Worm (Caenorhabditis elegans): ENCODE measurements around the gene act-2.

act-2 gene

DNA sequence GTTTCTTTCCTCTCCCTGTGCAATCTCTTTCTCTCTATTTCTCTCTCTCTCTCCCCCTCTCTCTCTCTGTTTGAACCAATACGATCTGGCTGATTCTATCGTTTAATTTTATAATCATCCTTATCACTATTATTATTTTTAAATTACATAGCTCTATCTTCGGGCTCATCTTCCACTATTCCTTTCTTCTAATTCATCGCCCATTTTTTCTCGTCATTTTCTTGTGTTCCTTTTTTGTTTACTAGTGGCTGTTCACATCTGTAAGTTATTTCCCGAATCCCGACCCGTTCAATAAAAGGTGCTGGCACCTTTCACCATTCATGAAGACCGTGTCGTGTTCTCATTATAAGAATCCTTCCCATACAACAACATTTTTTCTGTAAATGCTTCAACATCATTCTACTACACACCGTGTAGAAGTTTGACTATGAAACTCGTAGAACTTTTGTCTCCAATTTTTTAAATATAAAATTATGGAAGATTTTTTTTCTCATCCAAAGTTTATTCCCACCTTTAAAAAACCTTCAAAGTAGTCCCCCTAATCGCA lies 40.3 kb upstream of the act-2 start (continued):
- TF ChIP-seq B0035.1 (tag; optimal IDR thresholded peaks at IDR 0.05) (no peak), ama-1 (optimal IDR thresholded peaks at IDR 0.05) (no peak), ama-1 (GFP tag; optimal IDR thresholded peaks at IDR 0.05) (no peak), D2030.7 (GFP tag; IDR thresholded peaks at IDR 0.05) (no peak), ztf-28 (GFP tag; IDR thresholded peaks at IDR 0.05) (no peak), Y95B8A.8 (GFP tag; IDR thresholded peaks at IDR 0.05) (no peak), B0336.3 (GFP tag; IDR thresholded peaks at IDR 0.05) (peak; percentile 41; the same call in 1 of the 2 replicates), ztf-25 (GFP tag; IDR thresholded peaks at IDR 0.05) (no peak), pbrm-1 (GFP tag; IDR thresholded peaks at IDR 0.05) (peak; percentile 30; the same call in 1 of the 2 replicates), let-526 (GFP tag; IDR thresholded peaks at IDR 0.05) (peak; percentile 51; the same call in 1 of the 2 replicates), unc-130 (GFP tag; optimal IDR thresholded peaks at IDR 0.05) (no peak), ztf-26 (tag; optimal IDR thresholded peaks at IDR 0.05) (peak; percentile 3), B0261.1 (tag; optimal IDR thresholded peaks at IDR 0.05) (no peak), ztf-22 (GFP tag; optimal IDR thresholded peaks at IDR 0.05) (no peak), tbx-9 (tag; optimal IDR thresholded peaks at IDR 0.05; ENCODE audit: borderline replicate concordance) (no peak), lir-1 (GFP tag; conservative IDR thresholded peaks at IDR 0.05) (no peak), ceh-58 (GFP tag; IDR thresholded peaks at IDR 0.05) (no peak), repo-1 (tag; optimal IDR thresholded peaks at IDR 0.05) (peak; percentile 20), nhr-90 (tag; optimal IDR thresholded peaks at IDR 0.05) (no peak), F57C9.4 (tag; optimal IDR thresholded peaks at IDR 0.05) (no peak), gei-17 (GFP tag; optimal IDR thresholded peaks at IDR 0.05) (no peak), F22D6.2 (tag; optimal IDR thresholded peaks at IDR 0.05) (no peak), somi-1 (GFP tag; optimal IDR thresholded peaks at IDR 0.05) (peak; percentile 53), nhr-179 (tag; optimal IDR thresholded peaks at IDR 0.05) (no peak), dpl-1 (GFP tag; optimal IDR thresholded peaks at IDR 0.05) (no peak), tbp1 (GFP tag; optimal IDR thresholded peaks at IDR 0.05) (no peak), egrh-3 (GFP tag; IDR thresholded peaks at IDR 0.05) (no peak), nfyb-1 (GFP tag; IDR thresholded peaks at IDR 0.05) (0 out of 2 replicates have a peak, but pooled peaks have one; percentile 13), nhr-80 (tag; optimal IDR thresholded peaks at IDR 0.05) (no peak), nfya-2 (GFP tag; IDR thresholded peaks at IDR 0.05) (no peak), ZK185.1 (tag; optimal IDR thresholded peaks at IDR 0.05; ENCODE audit: poor library complexity, severe bottlenecking) (no peak), lin-40 (tag; optimal IDR thresholded peaks at IDR 0.05) (peak; percentile 20), lin-26 (GFP tag; IDR thresholded peaks at IDR 0.05) (no peak), F33H1.4 (GFP tag; IDR thresholded peaks at IDR 0.05) (no peak), madf-3 (GFP tag; IDR thresholded peaks at IDR 0.05) (0 out of 2 replicates have a peak, but pooled peaks have one; percentile 39), madf-10 (tag; optimal IDR thresholded peaks at IDR 0.05) (no peak), hrde-1 (tag; optimal IDR thresholded peaks at IDR 0.05; ENCODE audit: borderline replicate concordance) (peak; percentile 41)

DNA sequence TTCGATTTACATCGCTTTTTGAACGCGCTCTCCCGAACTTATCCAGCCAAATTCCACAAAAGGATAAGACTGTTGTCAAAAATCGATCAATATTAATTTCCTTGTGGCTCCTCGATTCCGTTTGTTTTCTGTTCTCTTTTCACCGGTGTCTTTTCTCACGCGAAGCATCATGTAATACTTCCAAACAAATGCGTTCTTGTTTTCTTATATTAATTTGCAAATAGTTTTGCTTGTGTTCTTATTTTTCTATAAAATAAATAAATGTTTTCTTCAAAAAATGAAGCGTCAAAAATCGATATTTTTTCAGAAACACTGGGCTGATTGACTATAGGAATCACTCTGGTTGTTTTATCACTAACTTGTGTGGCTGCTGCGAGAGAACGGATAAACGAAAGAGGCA lies 35.7 kb upstream of the act-2 start, which contains the start of gene math-33:
math-33 (plus strand) TSS at position 301 of the 400 bp plus-strand sequence.
- no peak for TF ChIP-seq dpl-1 (GFP tag; optimal IDR thresholded peaks at IDR 0.05)
- no peak for TF ChIP-seq ceh-91 (GFP tag; IDR thresholded peaks at IDR 0.05)
- no peak for TF ChIP-seq efl-1 (GFP tag; optimal IDR thresholded peaks at IDR 0.05)
- no peak for TF ChIP-seq ztf-28 (GFP tag; IDR thresholded peaks at IDR 0.05)
- TF ChIP-seq sptf-2 (GFP tag; optimal IDR thresholded peaks at IDR 0.05), result no peak
- TF ChIP-seq nhr-27 (tag; optimal IDR thresholded peaks at IDR 0.05), result no peak
- no peak for TF ChIP-seq Y95B8A.8 (GFP tag; IDR thresholded peaks at IDR 0.05)
- TF ChIP-seq C17E4.6 (GFP tag; IDR thresholded peaks at IDR 0.05), result no peak
- TF ChIP-seq mel-28 (tag; optimal IDR thresholded peaks at IDR 0.05; ENCODE audit: borderline replicate concordance), result no peak
- no peak for TF ChIP-seq ceh-40 (GFP tag; IDR thresholded peaks at IDR 0.05)
- TF ChIP-seq cebp-1 (GFP tag; IDR thresholded peaks at IDR 0.05), result no peak
- no peak for TF ChIP-seq cebp-1 (tag; optimal IDR thresholded peaks at IDR 0.05)

All from whole organism, young adult.